Worm (Caenorhabditis elegans): Measurements from ENCODE around the gene C47E8.1.

C47E8.1 gene

ce11 chrV:14685435-14686058 lies 19.7 kb downstream of the C47E8.1 start, which contains the start of gene C47E8.4 (continued):
- peak; percentile 73 for TF ChIP-seq fax-1 (tag; optimal IDR thresholded peaks at IDR 0.05)
- peak; percentile 97 for TF ChIP-seq tbx-2 (tag; optimal IDR thresholded peaks at IDR 0.05)
- TF ChIP-seq lim-6 (tag; optimal IDR thresholded peaks at IDR 0.05) = peak; percentile 50
- no peak for TF ChIP-seq sox-4 (tag; optimal IDR thresholded peaks at IDR 0.05)
- peak; percentile 98 for TF ChIP-seq ceh-31 (tag; optimal IDR thresholded peaks at IDR 0.05)
- TF ChIP-seq ztf-16 (tag; optimal IDR thresholded peaks at IDR 0.05) = peak; percentile 63
- TF ChIP-seq hlh-8 (tag; optimal IDR thresholded peaks at IDR 0.05) = peak; percentile 92
- no peak for TF ChIP-seq pag-3 (tag; optimal IDR thresholded peaks at IDR 0.05; ENCODE audit: borderline replicate concordance)
- TF ChIP-seq fkh-6 (tag; optimal IDR thresholded peaks at IDR 0.05) = peak; percentile 69
- TF ChIP-seq ceh-2 (tag; optimal IDR thresholded peaks at IDR 0.05) = peak; percentile 96
- no peak for TF ChIP-seq ceh-19 (GFP tag; optimal IDR thresholded peaks at IDR 0.05)
- TF ChIP-seq elt-4 (tag; optimal IDR thresholded peaks at IDR 0.05) = no peak
- peak; percentile 53 for TF ChIP-seq syd-9 (tag; optimal IDR thresholded peaks at IDR 0.05)
- peak; percentile 94 for TF ChIP-seq ets-4 (tag; optimal IDR thresholded peaks at IDR 0.05)
- TF ChIP-seq unc-86 (tag; optimal IDR thresholded peaks at IDR 0.05) = peak; percentile 82
- peak; percentile 98 for TF ChIP-seq ref-2 (tag; optimal IDR thresholded peaks at IDR 0.05)
- peak; percentile 81 for TF ChIP-seq unc-55 (GFP tag; optimal IDR thresholded peaks at IDR 0.05)
- TF ChIP-seq hlh-30 (tag; optimal IDR thresholded peaks at IDR 0.05; ENCODE audit: insufficient read depth) = peak; percentile 33
- TF ChIP-seq pha-2 (tag; optimal IDR thresholded peaks at IDR 0.05) = peak; percentile 52

ce11 chrV:14686231-14687105 lies 20.6 kb downstream of the C47E8.1 start:
- TF ChIP-seq K09A11.1 (tag; optimal IDR thresholded peaks at IDR 0.05; ENCODE audit: insufficient read depth) = no peak
- TF ChIP-seq hlh-6 (tag; optimal IDR thresholded peaks at IDR 0.05) = peak; percentile 8
- peak; percentile 4 for TF ChIP-seq pqm-1 (tag; optimal IDR thresholded peaks at IDR 0.05)

ce11 chrV:14687106-14687964 lies 21.5 kb downstream of the C47E8.1 start:
- no peak for TF ChIP-seq syd-9 (tag; optimal IDR thresholded peaks at IDR 0.05)
- peak; percentile 2 for TF ChIP-seq T23F11.4 (GFP tag; optimal IDR thresholded peaks at IDR 0.05)

ce11 chrV:14688097-14688912 lies 22.5 kb downstream of the C47E8.1 start, which contains the start of gene C47E8.11:
Gene C47E8.11, plus strand, starts transcription at chrV:14688616.
- TF ChIP-seq nfya-1 (tag; optimal IDR thresholded peaks at IDR 0.05) (peak; percentile 12), ets-4 (tag; optimal IDR thresholded peaks at IDR 0.05) (no peak), hlh-8 (tag; optimal IDR thresholded peaks at IDR 0.05) (no peak), lin-11 (tag; optimal IDR thresholded peaks at IDR 0.05) (no peak), ceh-48 (tag; optimal IDR thresholded peaks at IDR 0.05) (no peak), pros-1 (tag; optimal IDR thresholded peaks at IDR 0.05) (no peak)
